Fruit fly (Drosophila melanogaster): Measurements from ENCODE around the gene CG46026.

DNA sequence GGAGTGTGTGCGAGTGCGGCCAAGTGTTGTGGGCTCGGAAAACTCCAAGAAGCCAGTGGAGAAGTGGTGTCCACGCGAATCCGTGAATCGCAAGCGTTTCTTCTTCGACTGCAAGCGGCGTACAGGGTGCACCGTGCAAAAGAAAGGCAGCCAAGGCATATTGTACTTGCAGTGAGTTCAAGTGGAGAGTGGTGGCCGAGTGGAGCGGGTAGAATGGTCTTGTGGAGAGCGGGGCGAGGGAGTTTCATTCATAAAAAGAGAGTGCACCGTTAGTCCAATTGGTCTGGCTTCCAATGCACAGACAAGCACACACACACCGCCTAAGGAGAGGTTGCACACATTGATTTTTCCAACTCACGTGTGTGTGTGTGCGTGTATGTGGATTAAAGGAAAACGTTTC is 44.5 kb downstream of the CG46026 start:
- TF ChIP-seq Lpt (GFP tag; optimal IDR thresholded peaks at IDR 0.05) (peak; percentile 29), esn (GFP tag; optimal IDR thresholded peaks at IDR 0.05) (no peak), Met (GFP tag; optimal IDR thresholded peaks at IDR 0.05) (no peak), CG10669 (GFP tag; optimal IDR thresholded peaks at IDR 0.05) (no peak), Smox (GFP tag; optimal IDR thresholded peaks at IDR 0.05) (no peak), acj6 (GFP tag; optimal IDR thresholded peaks at IDR 0.05) (no peak), CG6276 (GFP tag; optimal IDR thresholded peaks at IDR 0.05) (no peak), achi (GFP tag; optimal IDR thresholded peaks at IDR 0.05) (no peak), dac (GFP tag; optimal IDR thresholded peaks at IDR 0.05) (no peak), CG8119 (GFP tag; IDR thresholded peaks at IDR 0.05) (0 out of 3 replicates have a peak, but pooled peaks have one; percentile 36), Eip78C (GFP tag) (peak; percentile 81), CG11294 (GFP tag; IDR thresholded peaks at IDR 0.05) (no peak), net (GFP tag; optimal IDR thresholded peaks at IDR 0.05) (no peak), salr (GFP tag; optimal IDR thresholded peaks at IDR 0.05) (peak in 1 of 2 experiments; percentile 8)
